Fruit fly (Drosophila melanogaster) whole organism, prepupa: Measurements from ENCODE around the gene CG13075.

Experiments
- CG34406 ChIP-seq: fragments of 200-800 bp; sonication (Bioruptor generic); optimal IDR thresholded peaks from 3 replicates; lab custom pipeline; 2016; ENCODE audit warnings: missing biosample characterization, missing genetic modification characterization
- CG8319 ChIP-seq: fragments of 200-800 bp; sonication (Bioruptor generic); optimal IDR thresholded peaks from 3 replicates; lab custom pipeline; 2016; ENCODE audit warnings: missing biosample characterization, missing genetic modification characterization
- CG8632 ChIP-seq: fragments of 200-800 bp; sonication (Bioruptor generic); optimal IDR thresholded peaks from 3 replicates; lab custom pipeline; 2016; ENCODE audit warnings: missing biosample characterization, missing genetic modification characterization
- Sox102F ChIP-seq: fragments of 200-800 bp; sonication (Bioruptor generic); optimal IDR thresholded peaks from 2 replicates; lab custom pipeline; 2016; ENCODE audit warnings: missing biosample characterization, mild to moderate bottlenecking, missing genetic modification characterization
- esn ChIP-seq: fragments of 200-800 bp; sonication (Bioruptor generic); optimal IDR thresholded peaks from 2 replicates; lab custom pipeline; 2016; ENCODE audit warnings: missing biosample characterization, mild to moderate bottlenecking, missing genetic modification characterization, moderate library complexity
- topi ChIP-seq: fragments of 200-800 bp; sonication (Bioruptor generic); optimal IDR thresholded peaks from 3 replicates; lab custom pipeline; 2016; ENCODE audit warnings: missing biosample characterization, missing genetic modification characterization

dm6 chr3L:16045083-16045830, 38.5 kb upstream of the CG13075 start:
- TF ChIP-seq esn (peak; percentile 64), CG8632 (GFP tag; lab: Kevin White, UChicago) (peak; percentile 48), Sox102F (GFP tag; lab: Kevin White, UChicago) (no peak), topi (GFP tag; lab: Kevin White, UChicago) (peak; percentile 58), CG8319 (no peak), CG34406 (peak; percentile 59)
